Worm (Caenorhabditis elegans): Measurements from ENCODE around the gene F54C4.4.
A peak's percentile ranks its signal among the peaks of the same experiment; 100 is the strongest.

The F54C4.4 gene

DNA sequence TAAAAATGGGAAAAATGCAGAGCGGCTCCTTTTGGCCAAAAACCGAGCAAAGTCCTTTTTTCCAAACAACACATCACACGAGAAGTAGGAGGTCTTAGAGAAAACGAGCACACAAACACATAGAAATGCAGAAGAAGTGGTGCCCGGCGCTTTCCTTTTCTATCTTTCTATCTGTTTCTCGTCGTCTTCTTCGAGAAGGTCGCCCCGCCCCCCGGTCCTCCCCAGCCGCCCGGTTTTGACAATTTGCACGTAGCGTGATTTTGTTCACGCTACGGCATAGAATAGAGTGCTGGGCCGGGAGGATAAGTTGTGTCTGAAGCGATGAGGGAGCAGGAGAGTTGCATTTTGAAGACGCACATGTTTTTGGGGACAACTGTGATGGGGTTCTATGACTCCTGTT lies 20.2 kb downstream of the F54C4.4 start:
- TF ChIP-seq aha-1 (tag; optimal IDR thresholded peaks at IDR 0.05) (peak; percentile 95), egl-27 (tag; optimal IDR thresholded peaks at IDR 0.05) (no peak), nhr-20 (tag; optimal IDR thresholded peaks at IDR 0.05) (peak; percentile 48), lin-14 (GFP tag; optimal IDR thresholded peaks at IDR 0.05) (peak; percentile 94), lin-35 (GFP tag; optimal IDR thresholded peaks at IDR 0.05) (peak in 1 of 2 experiments; percentile 10), efl-1 (optimal IDR thresholded peaks at IDR 0.05) (peak in 1 of 2 experiments; percentile 24), efl-1 (GFP tag; optimal IDR thresholded peaks at IDR 0.05 in 1 of 2) (no peak), ceh-8 (GFP tag; optimal IDR thresholded peaks at IDR 0.05) (no peak), blmp-1 (tag; optimal IDR thresholded peaks at IDR 0.05) (peak; percentile 52), isw-1 (GFP tag; IDR thresholded peaks at IDR 0.05) (peak; percentile 34), fkh-8 (tag; optimal IDR thresholded peaks at IDR 0.05) (peak; percentile 74), nhr-19 (GFP tag; conservative IDR thresholded peaks at IDR 0.05) (peak; percentile 59; the same call in 1 of the 2 replicates), mdl-1 (tag; optimal IDR thresholded peaks at IDR 0.05) (peak in 1 of 2 experiments; percentile 19), sptf-1 (tag; optimal IDR thresholded peaks at IDR 0.05) (no peak), dpl-1 (GFP tag; optimal IDR thresholded peaks at IDR 0.05) (peak in 1 of 3 experiments; percentile 10), swsn-7 (tag; optimal IDR thresholded peaks at IDR 0.05) (peak; percentile 43), unc-130 (tag; optimal IDR thresholded peaks at IDR 0.05) (no peak), ztf-4 (tag; optimal IDR thresholded peaks at IDR 0.05) (no peak), nhr-12 (tag; optimal IDR thresholded peaks at IDR 0.05) (no peak), ceh-82 (tag; optimal IDR thresholded peaks at IDR 0.05) (peak in 1 of 3 experiments; percentile 72), xbp-1 (tag; optimal IDR thresholded peaks at IDR 0.05) (peak; percentile 24), nhr-71 (tag; optimal IDR thresholded peaks at IDR 0.05) (peak; percentile 67), nhr-47 (tag; optimal IDR thresholded peaks at IDR 0.05) (peak; percentile 46), nhr-85 (tag) (peak; percentile 45), lsy-2 (tag; optimal IDR thresholded peaks at IDR 0.05) (peak; percentile 15 to 40), lin-13 (GFP tag; optimal IDR thresholded peaks at IDR 0.05) (peak; percentile 23), snu-23 (GFP tag; optimal IDR thresholded peaks at IDR 0.05) (peak; percentile 48), irx-1 (tag; optimal IDR thresholded peaks at IDR 0.05) (no peak), ztf-11 (tag; optimal IDR thresholded peaks at IDR 0.05) (no peak), rnt-1 (tag; optimal IDR thresholded peaks at IDR 0.05) (peak; percentile 38)

DNA sequence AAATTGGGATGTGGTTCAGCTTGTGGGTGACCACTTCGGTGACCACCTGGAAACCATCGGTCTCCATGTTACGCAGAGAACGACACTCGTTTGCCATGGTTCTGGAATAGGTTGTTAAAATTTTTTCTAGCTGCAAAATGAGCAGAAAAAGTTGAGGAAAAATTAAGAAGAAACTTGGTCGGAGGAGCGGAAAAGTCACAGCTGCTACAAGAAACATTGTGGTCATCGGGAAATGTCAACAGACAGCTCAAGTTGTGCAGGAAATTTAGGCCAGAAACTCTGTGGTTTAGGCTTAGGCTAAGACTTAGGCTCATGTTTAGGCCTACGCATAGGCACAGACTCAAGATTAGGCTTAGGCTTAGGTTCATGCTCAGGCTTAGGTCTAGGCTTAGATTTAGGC lies 21.0 kb downstream of the F54C4.4 start, which contains the start of gene pck-1:
pck-1 (minus strand) TSS at position 101 of the 400 bp plus-strand sequence.
- TF ChIP-seq rnt-1 (tag; optimal IDR thresholded peaks at IDR 0.05) (peak; percentile 1), nhr-71 (tag; optimal IDR thresholded peaks at IDR 0.05) (no peak)

DNA sequence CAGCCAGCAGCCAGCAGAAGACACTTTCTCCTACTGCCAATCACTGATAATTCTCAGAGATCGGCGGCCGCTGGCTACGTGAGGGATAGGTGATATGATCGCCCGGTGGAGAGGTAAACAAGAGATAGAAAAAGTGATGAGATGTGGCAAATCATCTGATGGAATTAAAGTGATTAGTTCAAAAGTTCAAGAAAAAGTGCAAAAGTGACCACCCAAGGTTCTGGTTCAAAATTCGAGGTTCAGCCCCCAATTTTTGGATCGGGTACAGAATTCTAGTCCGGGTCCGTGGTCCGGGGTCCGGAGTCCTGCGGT lies 21.6 kb downstream of the F54C4.4 start:
- TF ChIP-seq nhr-71 (tag; optimal IDR thresholded peaks at IDR 0.05), result peak; percentile 60
- peak; percentile 13 to 23 for TF ChIP-seq lsy-2 (tag; optimal IDR thresholded peaks at IDR 0.05)
- TF ChIP-seq C16A3.4 (tag; optimal IDR thresholded peaks at IDR 0.05), result no peak
- TF ChIP-seq nhr-20 (tag; optimal IDR thresholded peaks at IDR 0.05), result peak; percentile 15
- peak; percentile 13; the same call in 1 of the 2 replicates for TF ChIP-seq nhr-19 (GFP tag; conservative IDR thresholded peaks at IDR 0.05)
- peak; percentile 54 for TF ChIP-seq rnt-1 (tag; optimal IDR thresholded peaks at IDR 0.05)
- no peak for TF ChIP-seq mab-9 (GFP tag; IDR thresholded peaks at IDR 0.05)
- TF ChIP-seq snu-23 (GFP tag; optimal IDR thresholded peaks at IDR 0.05), result peak; percentile 45
- TF ChIP-seq F16B12.6 (tag; optimal IDR thresholded peaks at IDR 0.05), result no peak
- peak in 2 of 6 experiments; percentile 54 to 79 for TF ChIP-seq elt-3 (tag; optimal IDR thresholded peaks at IDR 0.05)
- no peak for TF ChIP-seq zag-1 (tag; optimal IDR thresholded peaks at IDR 0.05)
- peak; percentile 64 for TF ChIP-seq lin-14 (GFP tag; optimal IDR thresholded peaks at IDR 0.05)
- TF ChIP-seq pag-3 (tag; optimal IDR thresholded peaks at IDR 0.05; ENCODE audit: borderline replicate concordance, insufficient read depth), result peak; percentile 54
- TF ChIP-seq blmp-1 (tag; optimal IDR thresholded peaks at IDR 0.05), result peak; percentile 89
